Worm (Caenorhabditis elegans): ENCODE measurements around the gene lgc-37.

Gene lgc-37

DNA sequence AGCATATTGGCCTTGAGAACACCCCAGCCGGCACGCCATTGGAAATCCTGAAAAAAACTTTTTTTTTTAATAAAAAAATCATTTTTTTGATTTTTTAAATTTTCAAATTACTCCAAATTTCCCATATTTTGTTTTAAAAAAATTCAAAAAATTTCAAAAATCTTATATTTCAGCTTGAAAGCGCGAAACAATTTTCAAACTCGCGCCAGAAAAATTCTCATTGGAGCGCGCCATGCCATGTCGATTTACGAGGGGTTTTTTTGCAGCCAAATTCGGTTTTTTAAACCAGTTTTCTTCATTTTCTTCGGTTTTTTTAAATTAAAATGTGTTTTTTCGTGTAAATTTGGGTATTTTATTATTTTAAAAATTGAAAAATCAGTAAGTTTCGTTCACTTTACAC is 34.2 kb downstream of the lgc-37 start (continued):
- TF ChIP-seq nfya-2 (GFP tag; IDR thresholded peaks at IDR 0.05) (no peak), D2030.7 (GFP tag; IDR thresholded peaks at IDR 0.05) (peak; percentile 21; the same call in 1 of the 2 replicates), tlf-1 (GFP tag; optimal IDR thresholded peaks at IDR 0.05) (no peak), madf-8 (GFP tag; conservative IDR thresholded peaks at IDR 0.05) (peak; percentile 46; the same call in 1 of the 2 replicates), repo-1 (tag; optimal IDR thresholded peaks at IDR 0.05) (no peak), dpl-1 (GFP tag; optimal IDR thresholded peaks at IDR 0.05) (peak; percentile 27), Y95B8A.8 (GFP tag; IDR thresholded peaks at IDR 0.05) (no peak)

DNA sequence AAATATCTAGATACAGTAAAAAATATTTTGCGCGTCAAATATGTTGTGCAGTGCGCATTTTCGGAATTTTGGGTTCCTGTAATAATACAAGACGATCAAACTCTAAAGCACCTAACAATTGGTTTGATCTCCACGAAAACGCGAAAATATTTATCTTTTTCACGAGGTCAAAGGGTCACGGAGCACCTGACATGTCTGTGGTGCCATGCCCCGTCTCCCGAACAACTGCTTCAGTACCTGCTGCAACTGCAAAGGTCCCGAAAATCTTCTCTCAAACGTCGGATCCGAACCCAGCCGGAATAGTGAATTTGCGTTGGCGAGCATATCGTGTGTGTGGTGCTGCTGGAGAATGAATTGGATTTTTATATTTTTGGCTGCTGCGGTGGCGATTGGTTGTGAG is 35.0 kb downstream of the lgc-37 start, which contains the start of the genes Y37D8A.2 and Y37D8A.25:
TSS of gene Y37D8A.2 (plus strand) at position 285 of the 400 bp plus-strand sequence.
TSS of gene Y37D8A.25 (minus strand) at position 345 of the 400 bp plus-strand sequence.
- TF ChIP-seq tbx-9 (tag; optimal IDR thresholded peaks at IDR 0.05; ENCODE audit: borderline replicate concordance) (no peak), F33H1.4 (GFP tag; IDR thresholded peaks at IDR 0.05) (no peak), zim-3 (tag; optimal IDR thresholded peaks at IDR 0.05) (no peak)

DNA sequence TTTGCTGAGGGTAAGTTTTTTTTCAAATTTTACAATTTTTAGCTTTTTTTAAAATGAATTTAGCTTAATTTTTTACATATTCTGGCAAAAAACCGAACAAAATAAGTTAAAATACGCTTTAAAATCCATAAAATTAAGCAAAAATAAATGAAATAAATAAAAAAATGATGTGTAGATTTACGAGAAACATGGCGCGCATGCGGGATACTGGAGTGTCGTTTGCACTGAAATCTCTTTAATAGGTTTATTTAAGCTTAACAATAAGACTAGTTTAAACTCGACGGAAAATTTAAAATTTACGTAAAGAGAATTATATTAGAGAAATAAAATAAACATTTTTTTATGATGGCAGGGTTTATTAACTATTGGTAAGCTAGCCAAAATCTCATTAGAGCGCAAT is 36.4 kb downstream of the lgc-37 start:
- TF ChIP-seq ceh-58 (GFP tag; IDR thresholded peaks at IDR 0.05), result no peak
- TF ChIP-seq attf-3 (GFP tag; conservative IDR thresholded peaks at IDR 0.05), result peak; percentile 66

DNA sequence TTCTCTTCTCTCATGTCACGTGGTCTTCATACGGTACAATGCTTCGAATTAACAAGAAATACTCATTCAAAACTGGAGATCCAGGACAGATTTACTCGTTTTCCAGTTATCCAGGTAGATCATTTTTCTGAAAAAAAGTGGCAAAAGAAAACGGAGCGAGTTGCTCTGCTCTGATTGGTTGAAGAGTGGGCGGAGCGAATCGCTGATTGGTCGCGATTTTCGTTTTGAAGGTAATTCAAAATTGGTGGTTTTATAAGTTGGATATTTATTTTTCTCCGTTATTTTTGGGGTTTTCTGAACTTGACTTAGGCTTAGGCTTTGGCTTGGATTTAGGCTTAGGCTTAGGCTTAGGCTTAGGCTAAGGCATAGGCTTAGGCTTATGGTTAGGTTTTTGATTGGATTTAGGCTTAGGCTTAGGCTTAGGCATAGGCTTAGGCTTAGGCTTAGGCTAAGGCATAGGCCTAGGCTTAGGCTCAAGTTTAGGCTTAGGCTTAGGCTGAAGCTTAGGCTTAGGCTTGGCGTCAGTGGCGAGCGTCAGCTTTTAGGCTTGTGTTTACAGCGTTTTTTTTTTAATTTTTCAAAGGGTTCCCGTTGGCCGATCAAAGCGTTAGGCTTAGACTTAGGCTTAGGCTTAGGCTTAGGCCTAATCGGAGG is 37.8 kb downstream of the lgc-37 start:
- no peak for TF ChIP-seq F39B2.1 (GFP tag; IDR thresholded peaks at IDR 0.05)
- no peak for TF ChIP-seq unc-62 (GFP tag; optimal IDR thresholded peaks at IDR 0.05)
- no peak for TF ChIP-seq nhr-120 (GFP tag; IDR thresholded peaks at IDR 0.05)
- no peak for TF ChIP-seq attf-3 (GFP tag; conservative IDR thresholded peaks at IDR 0.05)
- no peak for TF ChIP-seq F57C9.4 (tag; optimal IDR thresholded peaks at IDR 0.05)
- TF ChIP-seq nfya-2 (GFP tag; IDR thresholded peaks at IDR 0.05), result no peak
- TF ChIP-seq dpl-1 (GFP tag; optimal IDR thresholded peaks at IDR 0.05), result no peak
- TF ChIP-seq nhr-90 (tag; optimal IDR thresholded peaks at IDR 0.05), result no peak
- no peak for TF ChIP-seq gei-17 (GFP tag; optimal IDR thresholded peaks at IDR 0.05)
- TF ChIP-seq tbp1 (GFP tag; optimal IDR thresholded peaks at IDR 0.05), result no peak
- TF ChIP-seq sea-2 (GFP tag; IDR thresholded peaks at IDR 0.05), result no peak
- no peak for TF ChIP-seq hlh-12 (tag; optimal IDR thresholded peaks at IDR 0.05)
- no peak for TF ChIP-seq somi-1 (GFP tag; optimal IDR thresholded peaks at IDR 0.05)
- no peak for TF ChIP-seq chd-7 (tag; optimal IDR thresholded peaks at IDR 0.05)
- no peak for TF ChIP-seq F37B4.10 (GFP tag; IDR thresholded peaks at IDR 0.05)
- TF ChIP-seq Y67H2A.10 (GFP tag; conservative IDR thresholded peaks at IDR 0.05), result no peak
- TF ChIP-seq B0019.2 (GFP tag; conservative IDR thresholded peaks at IDR 0.05), result no peak
- TF ChIP-seq ztf-25 (GFP tag; IDR thresholded peaks at IDR 0.05), result no peak
- no peak for TF ChIP-seq Y53G8AR.9 (GFP tag; conservative IDR thresholded peaks at IDR 0.05)
- TF ChIP-seq F23B12.7 (tag; optimal IDR thresholded peaks at IDR 0.05; ENCODE audit: insufficient read depth), result no peak

DNA sequence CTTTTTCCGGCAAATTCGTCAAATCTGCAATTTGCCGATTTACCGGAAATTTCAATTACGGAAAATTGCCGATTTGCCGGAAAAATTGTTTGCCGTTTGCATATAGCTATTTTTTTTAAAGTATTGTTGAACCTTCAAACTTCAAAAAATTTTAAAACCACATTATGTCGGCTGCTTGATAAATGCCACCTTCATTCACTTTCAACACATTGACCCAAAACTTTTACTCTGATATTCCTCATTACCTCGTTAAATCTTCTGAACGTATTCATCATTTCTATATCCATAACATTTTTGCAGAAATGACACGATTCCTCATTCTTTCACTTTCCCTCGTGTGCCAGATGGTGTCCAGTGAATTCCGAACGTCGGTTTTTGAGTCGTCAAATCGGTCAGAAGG is 44.1 kb downstream of the lgc-37 start, which contains the start of gene Y37D8A.3:
TSS of gene Y37D8A.3 (plus strand) at position 301 of the 400 bp plus-strand sequence.
- no peak for TF ChIP-seq F10E7.11 (tag; optimal IDR thresholded peaks at IDR 0.05)
- no peak for TF ChIP-seq K12H6.12 (tag; optimal IDR thresholded peaks at IDR 0.05)
- no peak for TF ChIP-seq tlf-1 (GFP tag; optimal IDR thresholded peaks at IDR 0.05)
- TF ChIP-seq chd-7 (tag; optimal IDR thresholded peaks at IDR 0.05), result no peak
- TF ChIP-seq rpc-1 (optimal IDR thresholded peaks at IDR 0.05), result no peak
- no peak for TF ChIP-seq rpc-1 (tag; optimal IDR thresholded peaks at IDR 0.05)
- no peak for TF ChIP-seq mxl-1 (tag; optimal IDR thresholded peaks at IDR 0.05)
- TF ChIP-seq B0261.1 (tag; optimal IDR thresholded peaks at IDR 0.05), result no peak
- TF ChIP-seq snpc-4 (GFP tag; optimal IDR thresholded peaks at IDR 0.05), result no peak
- no peak for TF ChIP-seq snpc-4 (tag; optimal IDR thresholded peaks at IDR 0.05)
- TF ChIP-seq hmg-1.2 (GFP tag; IDR thresholded peaks at IDR 0.05), result no peak
- TF ChIP-seq F49E8.2 (tag; optimal IDR thresholded peaks at IDR 0.05; ENCODE audit: insufficient read depth), result no peak
- TF ChIP-seq F33H1.4 (GFP tag; IDR thresholded peaks at IDR 0.05), result no peak
- no peak for TF ChIP-seq F57A8.1 (GFP tag; optimal IDR thresholded peaks at IDR 0.05)
- no peak for TF ChIP-seq ccch-3 (GFP tag; optimal IDR thresholded peaks at IDR 0.05)
- TF ChIP-seq C17E4.6 (GFP tag; IDR thresholded peaks at IDR 0.05), result no peak
- TF ChIP-seq Y56A3A.18 (GFP tag; IDR thresholded peaks at IDR 0.05), result no peak
- TF ChIP-seq madf-3 (GFP tag; IDR thresholded peaks at IDR 0.05), result no peak

All from whole organism, young adult.